Worm (Caenorhabditis elegans) whole organism, L3 larva: ENCODE results near the gene rpt-6.

Source experiments
- ama-1 ChIP-seq: fragments of 150-350 bp; optimal IDR thresholded peaks from 2 replicates; lab custom pipeline; 2018
- jun-1 ChIP-seq: fragments of 150-350 bp; optimal IDR thresholded peaks from 2 replicates; lab custom pipeline; 2014; ENCODE audit warnings: missing biosample characterization, missing genetic modification reagents, missing genetic modification characterization
- mdl-1 ChIP-seq: fragments of 150-350 bp; optimal IDR thresholded peaks from 2 replicates; lab custom pipeline; 2014; ENCODE audit warnings: missing biosample characterization, missing genetic modification characterization
- nhr-11 ChIP-seq: fragments of 150-350 bp; optimal IDR thresholded peaks from 2 replicates; lab custom pipeline; 2014; ENCODE audit warnings: missing biosample characterization, missing genetic modification characterization
- nhr-76 ChIP-seq: fragments of 150-350 bp; sonication (generic microtip); optimal IDR thresholded peaks from 5 replicates; lab custom pipeline; 2014; ENCODE audit warnings: missing biosample characterization, missing genetic modification characterization

ce11 chrIII:12421708-12422107, 51.5 kb downstream of the rpt-6 start, which contains the start of gene tat-1:
- TF ChIP-seq nhr-76 (tag; lab: Kevin White, UChicago) (no peak), mdl-1 (tag; lab: Kevin White, UChicago) (no peak), jun-1 (tag; lab: Kevin White, UChicago) (no peak), nhr-11 (tag; lab: Kevin White, UChicago) (no peak), ama-1 (lab: Kevin White, UChicago) (no peak)
